Worm (Caenorhabditis elegans) whole organism, young adult: ENCODE data around the gene F44E5.5.

ENCODE experiments used
- B0019.2 ChIP-seq: fragments of 200-800 bp; sonication (Bioruptor generic); conservative IDR thresholded peaks from 2 replicates; pipeline ENCODE4 v1.3.6; 2022; ENCODE audit warnings: missing genetic modification reagents, missing genetic modification characterization, missing compliant biosample characterization
- B0261.1 ChIP-seq: sonication (generic microtip); optimal IDR thresholded peaks from 2 replicates; lab custom pipeline; 2016; ENCODE audit warnings: mild to moderate bottlenecking, missing genetic modification characterization, moderate library complexity, missing compliant biosample characterization
- F10E7.11 ChIP-seq: sonication (generic microtip); optimal IDR thresholded peaks from 2 replicates; lab custom pipeline; 2017; ENCODE audit warnings: mild to moderate bottlenecking, missing genetic modification characterization, moderate library complexity, missing compliant biosample characterization
- F23B12.7 ChIP-seq: sonication (generic microtip); optimal IDR thresholded peaks from 2 replicates; lab custom pipeline; 2017; ENCODE audit warnings: missing genetic modification characterization, mild to moderate bottlenecking, missing compliant biosample characterization, antibody characterized with exemption, moderate library complexity; ENCODE audit not compliant: insufficient read depth
- F33H1.4 ChIP-seq: fragments of 200-800 bp; sonication (Bioruptor generic); IDR thresholded peaks from 2 replicates; pipeline ENCODE4 v1.3.6; 2022; ENCODE audit warnings: missing genetic modification reagents, missing genetic modification characterization, missing compliant biosample characterization
- F37B4.10 ChIP-seq: fragments of 200-800 bp; sonication (Bioruptor generic); IDR thresholded peaks from 2 replicates; pipeline ENCODE4 v1.3.6; 2022; ENCODE audit warnings: missing genetic modification characterization, missing compliant biosample characterization
- F39B2.1 ChIP-seq: fragments of 200-800 bp; sonication (Bioruptor generic); IDR thresholded peaks from 2 replicates; pipeline ENCODE4 v1.3.6; 2022; ENCODE audit warnings: missing genetic modification reagents, missing genetic modification characterization, missing compliant biosample characterization
- Y56A3A.18 ChIP-seq: fragments of 200-800 bp; sonication (Bioruptor generic); IDR thresholded peaks from 2 replicates; pipeline ENCODE4 v1.3.6; 2022; ENCODE audit warnings: missing genetic modification reagents, missing genetic modification characterization, missing compliant biosample characterization
- Y67H2A.10 ChIP-seq: fragments of 200-800 bp; sonication (Bioruptor generic); conservative IDR thresholded peaks from 2 replicates; pipeline ENCODE4 v1.3.6; 2022; ENCODE audit warnings: missing genetic modification reagents, missing genetic modification characterization, missing compliant biosample characterization
- Y95B8A.8 ChIP-seq: fragments of 200-800 bp; sonication (Bioruptor generic); IDR thresholded peaks from 2 replicates; pipeline ENCODE4 v1.3.6; 2022; ENCODE audit warnings: missing genetic modification reagents, missing genetic modification characterization, missing compliant biosample characterization
- ZK185.1 ChIP-seq: sonication (generic microtip); optimal IDR thresholded peaks from 2 replicates; lab custom pipeline; 2016; ENCODE audit warnings: mild to moderate bottlenecking, missing genetic modification characterization, missing compliant biosample characterization; ENCODE audit not compliant: poor library complexity, severe bottlenecking
- akir-1 ChIP-seq: fragments of 200-800 bp; sonication (Bioruptor generic); optimal IDR thresholded peaks from 2 replicates; lab custom pipeline; 2018; ENCODE audit warnings: mild to moderate bottlenecking, missing genetic modification characterization, moderate library complexity, missing compliant biosample characterization
- attf-3 ChIP-seq: fragments of 200-800 bp; sonication (Bioruptor generic); conservative IDR thresholded peaks from 2 replicates; pipeline ENCODE4 v1.3.6; 2022; ENCODE audit warnings: missing genetic modification reagents, missing genetic modification characterization, missing compliant biosample characterization
- bed-1 ChIP-seq: fragments of 200-800 bp; sonication (Bioruptor generic); IDR thresholded peaks from 2 replicates; pipeline ENCODE4 v1.3.6; 2022; ENCODE audit warnings: missing genetic modification reagents, missing genetic modification characterization, missing compliant biosample characterization
- cebp-1 ChIP-seq, 2 experiments: fragments of 200-800 bp in 1 of 2; sonication (Bioruptor generic) in 1 of 2; sonication (generic microtip) in 1 of 2; IDR thresholded peaks in 1 of 2; optimal IDR thresholded peaks in 1 of 2; 2 replicates each; pipeline versions ENCODE4 v1.3.6 to Lab custom; 2017 to 2022; ENCODE audit warnings: missing compliant biosample characterization in 2 of 2, missing genetic modification characterization in 2 of 2, mild to moderate bottlenecking in 1 of 2, missing genetic modification reagents in 1 of 2, moderate library complexity in 1 of 2
- ceh-40 ChIP-seq: fragments of 200-800 bp; sonication (Bioruptor generic); IDR thresholded peaks from 2 replicates; pipeline ENCODE4 v1.3.6; 2022; ENCODE audit warnings: missing genetic modification characterization, missing compliant biosample characterization
- ceh-58 ChIP-seq: fragments of 200-800 bp; sonication (Bioruptor generic); IDR thresholded peaks from 2 replicates; pipeline ENCODE4 v1.3.6; 2022; ENCODE audit warnings: missing genetic modification characterization, missing compliant biosample characterization
- die-1 ChIP-seq: sonication (generic microtip); optimal IDR thresholded peaks from 2 replicates; lab custom pipeline; 2016; ENCODE audit warnings: missing genotype, mild to moderate bottlenecking, missing genetic modification characterization, missing compliant biosample characterization
- efl-1 ChIP-seq: fragments of 150-350 bp; optimal IDR thresholded peaks from 2 replicates; lab custom pipeline; 2014; ENCODE audit warnings: missing biosample characterization, missing genetic modification reagents, missing genetic modification characterization
- egl-44 ChIP-seq: fragments of 200-800 bp; sonication (Bioruptor generic); IDR thresholded peaks from 2 replicates; pipeline ENCODE4 v1.3.6; 2022; ENCODE audit warnings: missing genetic modification reagents, missing genetic modification characterization, missing compliant biosample characterization
- fkh-3 ChIP-seq: sonication (generic microtip); optimal IDR thresholded peaks from 2 replicates; lab custom pipeline; 2016; ENCODE audit warnings: mild to moderate bottlenecking, missing genetic modification characterization, missing compliant biosample characterization
- hmg-1.2 ChIP-seq: fragments of 200-800 bp; sonication (Bioruptor generic); IDR thresholded peaks from 2 replicates; pipeline ENCODE4 v1.3.6; 2022; ENCODE audit warnings: missing genetic modification reagents, missing genetic modification characterization, missing compliant biosample characterization
- lin-26 ChIP-seq: fragments of 200-800 bp; sonication (Bioruptor generic); IDR thresholded peaks from 2 replicates; pipeline ENCODE4 v1.3.6; 2022; ENCODE audit warnings: missing genetic modification reagents, missing genetic modification characterization, missing compliant biosample characterization
- lin-35 ChIP-seq, 3 experiments: fragments of 150-350 bp in 2 of 3; sonication (generic microtip) in 1 of 3; optimal IDR thresholded peaks; 2 replicates each; lab custom pipeline; 2014 to 2018; ENCODE audit warnings: missing biosample characterization in 3 of 3, missing genetic modification characterization in 3 of 3, missing genetic modification reagents in 3 of 3
- lin-40 ChIP-seq: sonication (generic microtip); optimal IDR thresholded peaks from 2 replicates; lab custom pipeline; 2016; ENCODE audit warnings: missing genetic modification characterization, mild to moderate bottlenecking, missing compliant biosample characterization, missing genotype, missing genetic modification reagents
- lir-1 ChIP-seq: fragments of 200-800 bp; sonication (Bioruptor generic); conservative IDR thresholded peaks from 2 replicates; pipeline ENCODE4 v1.3.6; 2022; ENCODE audit warnings: missing genetic modification reagents, missing genetic modification characterization, missing compliant biosample characterization
- lsl-1 ChIP-seq: fragments of 200-800 bp; sonication (Bioruptor generic); optimal IDR thresholded peaks from 2 replicates; lab custom pipeline; 2018; ENCODE audit warnings: mild to moderate bottlenecking, missing genetic modification characterization, moderate library complexity, missing compliant biosample characterization
- lsy-27 ChIP-seq: sonication (generic microtip); optimal IDR thresholded peaks from 2 replicates; lab custom pipeline; 2017; ENCODE audit warnings: missing genetic modification characterization, mild to moderate bottlenecking, missing compliant biosample characterization, antibody characterized with exemption, missing genotype, borderline replicate concordance; ENCODE audit not compliant: insufficient read depth
- madf-10 ChIP-seq: sonication (generic microtip); optimal IDR thresholded peaks from 2 replicates; lab custom pipeline; 2016; ENCODE audit warnings: mild to moderate bottlenecking, missing genetic modification characterization, missing compliant biosample characterization
- madf-6 ChIP-seq: fragments of 200-800 bp; sonication (Bioruptor generic); IDR thresholded peaks from 2 replicates; pipeline ENCODE4 v1.3.6; 2022; ENCODE audit warnings: missing genetic modification reagents, missing genetic modification characterization, missing compliant biosample characterization
- madf-8 ChIP-seq: fragments of 200-800 bp; sonication (Bioruptor generic); conservative IDR thresholded peaks from 2 replicates; pipeline ENCODE4 v1.3.6; 2022; ENCODE audit warnings: missing genetic modification reagents, missing genetic modification characterization, missing compliant biosample characterization
- nfya-2 ChIP-seq: fragments of 200-800 bp; sonication (Bioruptor generic); IDR thresholded peaks from 2 replicates; pipeline ENCODE4 v1.3.6; 2022; ENCODE audit warnings: missing genetic modification reagents, missing genetic modification characterization, missing compliant biosample characterization
- nhr-120 ChIP-seq: fragments of 200-800 bp; sonication (Bioruptor generic); IDR thresholded peaks from 2 replicates; pipeline ENCODE4 v1.3.6; 2022; ENCODE audit warnings: missing genetic modification characterization, missing compliant biosample characterization
- nhr-179 ChIP-seq: sonication (generic microtip); optimal IDR thresholded peaks from 2 replicates; lab custom pipeline; 2016; ENCODE audit warnings: mild to moderate bottlenecking, missing genetic modification characterization, missing compliant biosample characterization
- nhr-27 ChIP-seq: fragments of 200-800 bp; sonication (Bioruptor generic); optimal IDR thresholded peaks from 2 replicates; lab custom pipeline; 2018; ENCODE audit warnings: mild to moderate bottlenecking, missing genetic modification characterization, moderate library complexity, missing compliant biosample characterization
- pbrm-1 ChIP-seq: fragments of 200-800 bp; sonication (Bioruptor generic); IDR thresholded peaks from 2 replicates; pipeline ENCODE4 v1.3.6; 2022; ENCODE audit warnings: missing genetic modification reagents, missing genetic modification characterization, missing compliant biosample characterization
- rcor-1 ChIP-seq: fragments of 200-800 bp; sonication (Bioruptor generic); IDR thresholded peaks from 2 replicates; pipeline ENCODE4 v1.3.6; 2022; ENCODE audit warnings: missing genetic modification reagents, missing genetic modification characterization, missing compliant biosample characterization
- repo-1 ChIP-seq: sonication (generic microtip); optimal IDR thresholded peaks from 2 replicates; lab custom pipeline; 2017; ENCODE audit warnings: mild to moderate bottlenecking, missing genetic modification characterization, missing compliant biosample characterization
- sdz-38 ChIP-seq: sonication (generic microtip); optimal IDR thresholded peaks from 2 replicates; lab custom pipeline; 2016; ENCODE audit warnings: missing genotype, missing genetic modification characterization, missing compliant biosample characterization
- snpc-1.3 ChIP-seq: sonication (generic microtip); optimal IDR thresholded peaks from 2 replicates; lab custom pipeline; 2017; ENCODE audit warnings: missing genetic modification characterization, mild to moderate bottlenecking, missing compliant biosample characterization, antibody characterized with exemption, moderate library complexity, missing genotype, missing genetic modification reagents; ENCODE audit not compliant: insufficient read depth
- somi-1 ChIP-seq: fragments of 200-800 bp; sonication (Bioruptor generic); optimal IDR thresholded peaks from 2 replicates; lab custom pipeline; 2018; ENCODE audit warnings: mild to moderate bottlenecking, missing genetic modification characterization, missing compliant biosample characterization
- tbp1 ChIP-seq: fragments of 200-800 bp; sonication (Bioruptor generic); optimal IDR thresholded peaks from 2 replicates; lab custom pipeline; 2018; ENCODE audit warnings: mild to moderate bottlenecking, missing genetic modification characterization, missing compliant biosample characterization
- tbx-9 ChIP-seq: sonication (generic microtip); optimal IDR thresholded peaks from 2 replicates; lab custom pipeline; 2016; ENCODE audit warnings: borderline replicate concordance, missing genetic modification characterization, inconsistent platforms, missing compliant biosample characterization
- unc-130 ChIP-seq: sonication (generic microtip); optimal IDR thresholded peaks from 2 replicates; lab custom pipeline; 2016; ENCODE audit warnings: missing genetic modification reagents, missing genetic modification characterization, missing compliant biosample characterization
- unc-62 ChIP-seq: fragments of 150-350 bp; optimal IDR thresholded peaks from 2 replicates; lab custom pipeline; 2014; ENCODE audit warnings: missing biosample characterization, missing genetic modification reagents, missing genetic modification characterization
- zim-3 ChIP-seq: sonication (generic microtip); optimal IDR thresholded peaks from 2 replicates; lab custom pipeline; 2017; ENCODE audit warnings: mild to moderate bottlenecking, missing genetic modification characterization, moderate library complexity, missing compliant biosample characterization
- ztf-18 ChIP-seq: sonication (generic microtip); optimal IDR thresholded peaks from 2 replicates; lab custom pipeline; 2016; ENCODE audit warnings: missing genotype, mild to moderate bottlenecking, missing genetic modification characterization, missing compliant biosample characterization
- ztf-28 ChIP-seq: fragments of 200-800 bp; sonication (Bioruptor generic); IDR thresholded peaks from 2 replicates; pipeline ENCODE4 v1.3.6; 2022; ENCODE audit warnings: missing genetic modification reagents, missing genetic modification characterization, missing compliant biosample characterization

F44E5.5 gene

DNA sequence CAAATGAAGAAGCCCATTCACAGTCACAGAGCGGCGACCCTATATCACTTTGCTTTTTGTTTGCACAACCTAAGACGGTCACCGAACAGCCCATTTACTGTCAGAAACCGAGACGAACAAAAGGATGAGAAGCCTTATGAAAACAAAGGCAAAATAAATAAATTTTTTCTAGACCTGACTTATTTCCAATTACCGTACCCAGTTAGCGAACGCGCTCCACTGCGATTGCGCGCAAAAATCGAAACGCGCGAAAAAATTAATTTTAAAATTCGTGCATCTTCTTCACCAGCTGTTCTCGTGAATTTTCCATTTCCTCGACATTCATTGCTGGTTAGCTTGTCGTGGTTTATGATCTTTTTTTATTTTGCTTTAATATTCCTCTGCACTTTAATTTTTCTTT, 23.0 kb downstream of the F44E5.5 start, which contains the start of gene F43G6.16 (continued):
- TF ChIP-seq nfya-2 (GFP tag; lab: Robert Waterston, UW) (no peak), lsl-1 (GFP tag; lab: Kevin White, UChicago) (peak; percentile 99), madf-8 (GFP tag; lab: Robert Waterston, UW) (peak; percentile 100), hmg-1.2 (GFP tag; lab: Robert Waterston, UW) (peak; percentile 57), snpc-1.3 (peak; percentile 64), unc-62 (GFP tag; lab: Kevin White, UChicago) (no peak), ztf-28 (GFP tag; lab: Robert Waterston, UW) (peak; percentile 76; the same call in 1 of the 2 replicates), madf-10 (tag; lab: Kevin White, UChicago) (no peak), die-1 (no peak), unc-130 (peak; percentile 91), F23B12.7 (tag; lab: Kevin White, UChicago) (peak; percentile 74), pbrm-1 (GFP tag; lab: Robert Waterston, UW) (peak; percentile 77), B0261.1 (tag; lab: Kevin White, UChicago) (no peak), lin-26 (GFP tag; lab: Robert Waterston, UW) (no peak), cebp-1 (GFP tag; IDR thresholded peaks at IDR 0.05; lab: Robert Waterston, UW) (no peak), cebp-1 (tag; optimal IDR thresholded peaks at IDR 0.05; lab: Kevin White, UChicago) (no peak), ceh-58 (GFP tag; lab: Robert Waterston, UW) (no peak), rcor-1 (GFP tag; lab: Robert Waterston, UW) (peak; percentile 82), lsy-27 (tag; lab: Kevin White, UChicago) (no peak), Y67H2A.10 (GFP tag; lab: Robert Waterston, UW) (no peak), lir-1 (GFP tag; lab: Robert Waterston, UW) (peak; percentile 77), nhr-179 (tag; lab: Kevin White, UChicago) (no peak), nhr-27 (tag; lab: Kevin White, UChicago) (no peak), tbx-9 (tag; lab: Kevin White, UChicago) (no peak), attf-3 (peak; percentile 25; the same call in 1 of the 2 replicates), F10E7.11 (tag; lab: Kevin White, UChicago) (no peak), fkh-3 (tag; lab: Kevin White, UChicago) (no peak), ztf-18 (peak; percentile 53), akir-1 (no peak), lin-40 (tag; lab: Kevin White, UChicago) (no peak), lin-35 (GFP tag; optimal IDR thresholded peaks at IDR 0.05; lab: Kevin White, UChicago) (peak; percentile 54 to 90 (median 58)), madf-6 (GFP tag; lab: Robert Waterston, UW) (peak; percentile 100), bed-1 (GFP tag; lab: Robert Waterston, UW) (no peak), ZK185.1 (tag; lab: Kevin White, UChicago) (no peak), zim-3 (no peak), somi-1 (GFP tag; lab: Kevin White, UChicago) (no peak), F37B4.10 (GFP tag; lab: Robert Waterston, UW) (no peak), nhr-120 (GFP tag; lab: Robert Waterston, UW) (no peak), tbp1 (GFP tag; lab: Kevin White, UChicago) (peak; percentile 53), egl-44 (GFP tag; lab: Robert Waterston, UW) (no peak), Y95B8A.8 (GFP tag; lab: Robert Waterston, UW) (peak; percentile 86), sdz-38 (no peak), repo-1 (tag; lab: Kevin White, UChicago) (no peak), ceh-40 (no peak), F33H1.4 (GFP tag; lab: Robert Waterston, UW) (peak; percentile 89), Y56A3A.18 (GFP tag; lab: Robert Waterston, UW) (no peak), F39B2.1 (GFP tag; lab: Robert Waterston, UW) (no peak), B0019.2 (GFP tag; lab: Robert Waterston, UW) (peak; percentile 73), efl-1 (GFP tag; lab: Kevin White, UChicago) (peak; percentile 98)
